Fruit fly (Drosophila melanogaster) whole organism, embryonic: ENCODE measurements around the gene lbe.
A peak's percentile ranks its signal among the peaks of the same experiment; 100 is the strongest.

Experiments
- Atf3 ChIP-seq: fragments of 200-800 bp; sonication (Bioruptor generic); optimal IDR thresholded peaks from 3 replicates; lab custom pipeline; 2016; ENCODE audit warnings: missing biosample characterization, missing genetic modification characterization
- B-H1 ChIP-seq: fragments of 200-800 bp; sonication (Bioruptor generic); IDR thresholded peaks from 3 replicates; pipeline ENCODE4 v1.3.6; 2022; ENCODE audit warnings: missing biosample characterization, missing genetic modification characterization
- BtbVII ChIP-seq: fragments of 200-800 bp; sonication (Bioruptor generic); optimal IDR thresholded peaks from 3 replicates; lab custom pipeline; 2017; ENCODE audit warnings: missing biosample characterization, mild to moderate bottlenecking, missing genetic modification characterization
- CG10147 ChIP-seq: fragments of 200-800 bp; sonication (Bioruptor generic); optimal IDR thresholded peaks from 2 replicates; lab custom pipeline; 2019; ENCODE audit warnings: missing biosample characterization, mild to moderate bottlenecking, missing genetic modification characterization, moderate library complexity
- CG12744 ChIP-seq: fragments of 200-800 bp; sonication (Bioruptor generic); optimal IDR thresholded peaks from 2 replicates; lab custom pipeline; 2016; ENCODE audit warnings: missing biosample characterization, missing genetic modification characterization
- CG14441 ChIP-seq: fragments of 200-800 bp; sonication (Bioruptor generic); IDR thresholded peaks from 2 replicates; pipeline ENCODE4 v1.3.6; 2022; ENCODE audit warnings: missing biosample characterization, missing genetic modification characterization
- CG15011 ChIP-seq: fragments of 200-800 bp; sonication (Bioruptor generic); optimal IDR thresholded peaks from 3 replicates; lab custom pipeline; 2018; ENCODE audit warnings: missing biosample characterization, mild to moderate bottlenecking, missing genetic modification characterization
- CG18011 ChIP-seq: fragments of 200-800 bp; sonication (Bioruptor generic); optimal IDR thresholded peaks from 2 replicates; lab custom pipeline; 2017; ENCODE audit warnings: missing biosample characterization, missing genetic modification characterization, mild to moderate bottlenecking, moderate library complexity, missing genotype
- CG1832 ChIP-seq: fragments of 200-800 bp; sonication (Bioruptor generic); optimal IDR thresholded peaks from 2 replicates; lab custom pipeline; 2017; ENCODE audit warnings: missing biosample characterization, mild to moderate bottlenecking, missing genetic modification characterization, inconsistent platforms
- CG18476 ChIP-seq: fragments of 200-800 bp; sonication (Bioruptor generic); optimal IDR thresholded peaks from 2 replicates; lab custom pipeline; 2016; ENCODE audit warnings: missing biosample characterization, mild to moderate bottlenecking, missing genetic modification characterization
- CG42726 ChIP-seq: fragments of 200-800 bp; sonication (Bioruptor generic); IDR thresholded peaks from 2 replicates; pipeline ENCODE4 v1.3.6; 2022; ENCODE audit warnings: missing biosample characterization, missing genetic modification characterization; ENCODE audit not compliant: partially characterized antibody
- CG4617 ChIP-seq: fragments of 200-800 bp; sonication (Bioruptor generic); optimal IDR thresholded peaks from 3 replicates; lab custom pipeline; 2016; ENCODE audit warnings: missing biosample characterization, missing genetic modification characterization, borderline replicate concordance
- CG5180 ChIP-seq: fragments of 200-800 bp; sonication (Bioruptor generic); optimal IDR thresholded peaks from 3 replicates; lab custom pipeline; 2017; ENCODE audit warnings: missing biosample characterization, missing genetic modification characterization, mild to moderate bottlenecking, moderate library complexity, missing genetic modification reagents
- CG6689 ChIP-seq: fragments of 200-800 bp; sonication (Bioruptor generic); IDR thresholded peaks from 2 replicates; pipeline ENCODE4 v1.3.6; 2022; ENCODE audit warnings: missing biosample characterization, missing genetic modification characterization
- CG8478 ChIP-seq: fragments of >200 bp; optimal IDR thresholded peaks from 2 replicates; lab custom pipeline; 2018
- CG8765 ChIP-seq: fragments of 200-800 bp; sonication (Bioruptor generic); IDR thresholded peaks from 2 replicates; pipeline ENCODE4 v1.3.6; 2022; ENCODE audit warnings: missing biosample characterization, missing genetic modification characterization
- CkIIα-i1 ChIP-seq: fragments of 200-800 bp; sonication (Bioruptor generic); IDR thresholded peaks from 2 replicates; pipeline ENCODE4 v1.3.6; 2022; ENCODE audit warnings: missing biosample characterization, missing genetic modification characterization
- E2f2 ChIP-seq: fragments of 200-800 bp; sonication (Bioruptor generic); IDR thresholded peaks from 2 replicates; pipeline ENCODE4 v1.3.6; 2022; ENCODE audit warnings: missing biosample characterization, missing genetic modification characterization
- HmgZ ChIP-seq: fragments of 200-800 bp; sonication (Bioruptor generic); optimal IDR thresholded peaks from 2 replicates; lab custom pipeline; 2018; ENCODE audit warnings: missing biosample characterization, mild to moderate bottlenecking, missing genetic modification characterization
- Hr39 ChIP-seq: fragments of >200 bp; optimal IDR thresholded peaks from 2 replicates; lab custom pipeline; 2017
- Hsf ChIP-seq: fragments of 200-800 bp; sonication (Bioruptor generic); optimal IDR thresholded peaks from 3 replicates; lab custom pipeline; 2016; ENCODE audit warnings: missing biosample characterization, missing genetic modification characterization
- Mrtf ChIP-seq: fragments of 200-800 bp; sonication (Bioruptor generic); IDR thresholded peaks from 3 replicates; pipeline ENCODE4 v1.3.6; 2022; ENCODE audit warnings: missing biosample characterization, missing genetic modification characterization
- Nf-YB ChIP-seq: fragments of 200-800 bp; sonication (Bioruptor generic); optimal IDR thresholded peaks from 3 replicates; lab custom pipeline; 2019; ENCODE audit warnings: missing biosample characterization, mild to moderate bottlenecking, missing genetic modification characterization, moderate library complexity
- Nf-YC ChIP-seq: fragments of 200-800 bp; optimal IDR thresholded peaks from 3 replicates; lab custom pipeline; 2019; ENCODE audit warnings: missing biosample characterization, mild to moderate bottlenecking, missing genetic modification characterization, moderate library complexity
- Xbp1 ChIP-seq: fragments of 200-800 bp; sonication (Bioruptor generic); optimal IDR thresholded peaks from 3 replicates; lab custom pipeline; 2016; ENCODE audit warnings: missing biosample characterization, mild to moderate bottlenecking, missing genetic modification characterization
- ap ChIP-seq: fragments of 200-800 bp; sonication (Bioruptor generic); IDR thresholded peaks from 2 replicates; pipeline ENCODE4 v1.3.6; 2022; ENCODE audit warnings: missing biosample characterization, missing genetic modification characterization
- ase ChIP-seq: fragments of 200-800 bp; sonication (Bioruptor generic); IDR thresholded peaks from 3 replicates; pipeline ENCODE4 v1.3.6; 2022; ENCODE audit warnings: missing biosample characterization, missing genetic modification characterization
- bsh ChIP-seq, 2 experiments: fragments of 200-800 bp; sonication (Bioruptor generic); optimal IDR thresholded peaks; 2 replicates each; lab custom pipeline; 2017 to 2018; ENCODE audit warnings: mild to moderate bottlenecking in 2 of 2, missing biosample characterization in 2 of 2, missing genetic modification characterization in 2 of 2, moderate library complexity in 1 of 2
- cad ChIP-seq: fragments of >200 bp; optimal IDR thresholded peaks from 2 replicates; lab custom pipeline; 2017; ENCODE audit warnings: missing biosample characterization, missing genetic modification characterization
- chm ChIP-seq: fragments of 200-800 bp; sonication (Bioruptor generic); IDR thresholded peaks from 2 replicates; pipeline ENCODE4 v1.3.6; 2022; ENCODE audit warnings: missing biosample characterization, missing genetic modification characterization
- corto ChIP-seq: fragments of 200-800 bp; sonication (Bioruptor generic); optimal IDR thresholded peaks from 2 replicates; lab custom pipeline; 2016; ENCODE audit warnings: missing biosample characterization, mild to moderate bottlenecking, missing genetic modification characterization, moderate library complexity
- crol ChIP-seq: fragments of 200-800 bp; sonication (Bioruptor generic); IDR thresholded peaks from 2 replicates; pipeline ENCODE4 v1.3.6; 2022; ENCODE audit warnings: missing biosample characterization, missing genetic modification characterization
- dysf ChIP-seq: fragments of 200-800 bp; sonication (Bioruptor generic); IDR thresholded peaks from 3 replicates; pipeline ENCODE4 v1.3.6; 2022; ENCODE audit warnings: missing biosample characterization, missing genetic modification characterization
- fru ChIP-seq: fragments of >200 bp; optimal IDR thresholded peaks from 2 replicates; lab custom pipeline; 2017
- gem ChIP-seq: fragments of 200-800 bp; sonication (Bioruptor generic); optimal IDR thresholded peaks from 2 replicates; lab custom pipeline; 2019; ENCODE audit warnings: missing biosample characterization, mild to moderate bottlenecking, missing genetic modification characterization, moderate library complexity
- peb ChIP-seq: fragments of 200-800 bp; sonication (Bioruptor generic); IDR thresholded peaks from 2 replicates; pipeline ENCODE4 v1.3.6; 2022; ENCODE audit warnings: missing biosample characterization, missing genetic modification characterization
- pnt ChIP-seq: fragments of 200-800 bp; sonication (Bioruptor generic); optimal IDR thresholded peaks from 3 replicates; lab custom pipeline; 2016; ENCODE audit warnings: missing biosample characterization, missing genetic modification characterization
- pros ChIP-seq: fragments of 200-800 bp; sonication (Bioruptor generic); optimal IDR thresholded peaks from 3 replicates; lab custom pipeline; 2019; ENCODE audit warnings: missing biosample characterization, mild to moderate bottlenecking, missing genetic modification characterization, moderate library complexity
- rib ChIP-seq: fragments of 200-800 bp; sonication (Bioruptor generic); IDR thresholded peaks from 2 replicates; pipeline ENCODE4 v1.3.6; 2022; ENCODE audit warnings: missing biosample characterization, missing genetic modification characterization
- seq ChIP-seq: fragments of 200-800 bp; sonication (Bioruptor generic); IDR thresholded peaks from 2 replicates; pipeline ENCODE4 v1.3.6; 2022; ENCODE audit warnings: missing biosample characterization, missing genetic modification characterization
- shn ChIP-seq: fragments of 200-800 bp; sonication (Bioruptor generic); optimal IDR thresholded peaks from 3 replicates; lab custom pipeline; 2016; ENCODE audit warnings: missing biosample characterization, missing genetic modification characterization
- ssp ChIP-seq: fragments of 200-800 bp; sonication (Bioruptor generic); IDR thresholded peaks from 2 replicates; pipeline ENCODE4 v1.3.6; 2022; ENCODE audit warnings: missing biosample characterization, missing genetic modification characterization
- tgo ChIP-seq: fragments of 200-800 bp; sonication (Bioruptor generic); IDR thresholded peaks from 3 replicates; pipeline ENCODE4 v1.3.6; 2022; ENCODE audit warnings: missing biosample characterization, missing genetic modification characterization
- tup ChIP-seq: fragments of 200-800 bp; sonication (Bioruptor generic); optimal IDR thresholded peaks from 2 replicates; lab custom pipeline; 2016; ENCODE audit warnings: missing biosample characterization, mild to moderate bottlenecking, missing genetic modification characterization, moderate library complexity
- vnd ChIP-seq: fragments of 200-800 bp; sonication (Bioruptor generic); IDR thresholded peaks from 3 replicates; pipeline ENCODE4 v1.3.6; 2022; ENCODE audit warnings: missing biosample characterization, missing genetic modification characterization; ENCODE audit not compliant: partially characterized antibody
- z ChIP-seq: fragments of 200-800 bp; sonication (Bioruptor generic); IDR thresholded peaks from 3 replicates; pipeline ENCODE4 v1.3.6; 2022; ENCODE audit warnings: missing biosample characterization, missing genetic modification characterization

Gene lbe

dm6 chr3R:21481960-21482359 is 35.6 kb upstream of the lbe start, which contains the start of gene Fancm (continued):
- TF ChIP-seq ap (GFP tag; lab: Robert Waterston, UW) (no peak), peb (no peak), CG10147 (GFP tag; lab: Kevin White, UChicago) (no peak), z (GFP tag; lab: Robert Waterston, UW) (no peak), seq (GFP tag; lab: Robert Waterston, UW) (no peak), CG15011 (GFP tag; lab: Kevin White, UChicago) (no peak), corto (GFP tag; lab: Kevin White, UChicago) (no peak), dysf (GFP tag; lab: Robert Waterston, UW) (peak; percentile 44; the same call in 1 of the 3 replicates), Hsf (GFP tag; lab: Kevin White, UChicago) (peak; percentile 74), CG42726 (GFP tag; lab: Robert Waterston, UW) (peak; percentile 69), CG18476 (GFP tag; lab: Kevin White, UChicago) (peak; percentile 46), tgo (GFP tag; lab: Robert Waterston, UW) (peak; percentile 40; the same call in 2 of the 3 replicates), CG12744 (peak; percentile 59), chm (GFP tag; lab: Robert Waterston, UW) (no peak), CG18011 (GFP tag; lab: Kevin White, UChicago) (peak; percentile 34), CkIIα-i1 (GFP tag; lab: Robert Waterston, UW) (no peak), ase (0 out of 3 replicates have a peak, but pooled peaks have one; percentile 6), ssp (GFP tag; lab: Robert Waterston, UW) (peak; percentile 62), bsh (GFP tag; optimal IDR thresholded peaks at IDR 0.05; lab: Kevin White, UChicago) (peak in 1 of 2 experiments; percentile 8), HmgZ (tag; lab: Kevin White, UChicago) (peak; percentile 83), Atf3 (peak; percentile 38), pros (GFP tag; lab: Kevin White, UChicago) (no peak), CG4617 (peak; percentile 49), pnt (GFP tag; lab: Kevin White, UChicago) (peak; percentile 69), CG6689 (GFP tag; lab: Robert Waterston, UW) (no peak), gem (tag; lab: Kevin White, UChicago) (no peak), CG8765 (GFP tag; lab: Robert Waterston, UW) (no peak), Xbp1 (GFP tag; lab: Kevin White, UChicago) (peak; percentile 84), shn (peak; percentile 77), BtbVII (GFP tag; lab: Kevin White, UChicago) (no peak), Mrtf (GFP tag; lab: Robert Waterston, UW) (0 out of 3 replicates have a peak, but pooled peaks have one; percentile 10), CG8478 (lab: Kevin White, UChicago) (no peak), CG14441 (GFP tag; lab: Robert Waterston, UW) (peak; percentile 45; the same call in 1 of the 2 replicates), CG5180 (GFP tag; lab: Kevin White, UChicago) (no peak), tup (GFP tag; lab: Kevin White, UChicago) (peak; percentile 41), E2f2 (peak; percentile 98), CG1832 (GFP tag; lab: Kevin White, UChicago) (no peak), rib (GFP tag; lab: Robert Waterston, UW) (no peak), B-H1 (no peak), vnd (GFP tag; lab: Robert Waterston, UW) (peak; percentile 49; the same call in 1 of the 3 replicates), cad (GFP tag; lab: Kevin White, UChicago) (no peak)

- peak; percentile 5 for TF ChIP-seq Hr39 (lab: Kevin White, UChicago)
- peak; percentile 39; the same call in 1 of the 2 replicates for TF ChIP-seq crol (GFP tag; lab: Robert Waterston, UW)
- peak; percentile 92 for TF ChIP-seq Nf-YB
- TF ChIP-seq Nf-YC (tag; lab: Kevin White, UChicago): peak; percentile 81
- no peak for TF ChIP-seq fru
- TF ChIP-seq, all 482 proteins: peak for 4
These were observed 24.8 kb upstream of the lbe start for dm6 chr3R:21471179-21471578.
